Worm (Caenorhabditis elegans) whole organism, L1 larva: ENCODE data around the gene prx-12.
"Not testable (repeated sequence)": the region's sequence is repeated elsewhere in the genome, so short reads cannot be mapped to it uniquely, and the experiment has no call there.

Source experiments
- C34B4.2 ChIP-seq: sonication (generic microtip); optimal IDR thresholded peaks from 2 replicates; lab custom pipeline; 2017; ENCODE audit warnings: mild to moderate bottlenecking, missing genetic modification characterization, missing compliant biosample characterization
- alr-1 ChIP-seq: fragments of 200-800 bp; sonication (Bioruptor generic); optimal IDR thresholded peaks from 2 replicates; lab custom pipeline; 2018; ENCODE audit warnings: borderline replicate concordance, mild to moderate bottlenecking, missing genetic modification characterization, missing compliant biosample characterization
- blmp-1 ChIP-seq: fragments of 150-350 bp; optimal IDR thresholded peaks from 2 replicates; lab custom pipeline; 2014; ENCODE audit warnings: missing biosample characterization, missing genetic modification characterization
- ces-1 ChIP-seq: fragments of 150-350 bp; optimal IDR thresholded peaks from 2 replicates; lab custom pipeline; 2014; ENCODE audit warnings: missing biosample characterization, missing genetic modification reagents, missing genetic modification characterization
- dpl-1 ChIP-seq, 3 experiments: fragments of 150-350 bp in 2 of 3; sonication (generic microtip) in 1 of 3; optimal IDR thresholded peaks; 2 replicates each; lab custom pipeline; 2014 to 2017; ENCODE audit warnings: missing biosample characterization in 3 of 3, missing genetic modification characterization in 3 of 3, missing genetic modification reagents in 3 of 3
- egl-27 ChIP-seq, 2 experiments: fragments of 150-350 bp in 1 of 2; sonication (generic microtip); optimal IDR thresholded peaks; 3 replicates each; lab custom pipeline; 2017 to 2018; ENCODE audit warnings: missing biosample characterization in 2 of 2, missing genetic modification characterization in 2 of 2, missing genetic modification reagents in 2 of 2
- elt-2 ChIP-seq: sonication (generic microtip); optimal IDR thresholded peaks from 2 replicates; lab custom pipeline; 2016; ENCODE audit warnings: missing genetic modification characterization, mild to moderate bottlenecking, inconsistent platforms, missing compliant biosample characterization, missing genetic modification reagents
- fkh-10 ChIP-seq: sonication (generic microtip); optimal IDR thresholded peaks from 2 replicates; lab custom pipeline; 2017; ENCODE audit warnings: missing biosample characterization, missing genetic modification reagents, missing genetic modification characterization
- fkh-4 ChIP-seq: sonication (generic microtip); optimal IDR thresholded peaks from 2 replicates; lab custom pipeline; 2016; ENCODE audit warnings: missing compliant biosample characterization, missing genetic modification characterization, borderline replicate concordance
- grh-1 ChIP-seq: fragments of 200-800 bp; sonication (Bioruptor generic); IDR thresholded peaks from 2 replicates; pipeline ENCODE4 v1.3.6; 2022; ENCODE audit warnings: missing genetic modification reagents, missing genetic modification characterization, missing compliant biosample characterization
- hlh-17 ChIP-seq: fragments of 200-800 bp; sonication (Bioruptor generic); optimal IDR thresholded peaks from 2 replicates; lab custom pipeline; 2018; ENCODE audit warnings: missing genetic modification characterization, mild to moderate bottlenecking, missing compliant biosample characterization, moderate library complexity, borderline replicate concordance
- hlh-4 ChIP-seq: sonication (generic microtip); optimal IDR thresholded peaks from 2 replicates; lab custom pipeline; 2016; ENCODE audit warnings: mild to moderate bottlenecking, missing genetic modification characterization, missing compliant biosample characterization
- hpl-2 ChIP-seq: fragments of 150-350 bp; optimal IDR thresholded peaks from 2 replicates; lab custom pipeline; 2014; ENCODE audit warnings: missing biosample characterization, missing genetic modification reagents, missing genetic modification characterization
- irx-1 ChIP-seq: sonication (generic microtip); optimal IDR thresholded peaks from 2 replicates; lab custom pipeline; 2016; ENCODE audit warnings: missing genetic modification characterization, missing compliant biosample characterization
- isw-1 ChIP-seq: fragments of 200-800 bp; sonication (Bioruptor generic); IDR thresholded peaks from 2 replicates; pipeline ENCODE4 v1.3.6; 2022; ENCODE audit warnings: missing genetic modification characterization, missing compliant biosample characterization
- lin-15B ChIP-seq: fragments of 150-350 bp; sonication (generic microtip); optimal IDR thresholded peaks from 3 replicates; lab custom pipeline; 2014; ENCODE audit warnings: missing biosample characterization, missing genetic modification characterization
- mdl-1 ChIP-seq, 2 experiments: fragments of 150-350 bp; optimal IDR thresholded peaks; 2 replicates each; lab custom pipeline; 2014 to 2017; ENCODE audit warnings: missing biosample characterization in 2 of 2, missing genetic modification characterization in 2 of 2, inconsistent platforms in 1 of 2
- mep-1 ChIP-seq: fragments of 150-350 bp; optimal IDR thresholded peaks from 2 replicates; lab custom pipeline; 2014; ENCODE audit warnings: missing biosample characterization, missing genetic modification characterization
- nhr-237 ChIP-seq: fragments of 150-350 bp; optimal IDR thresholded peaks from 2 replicates; lab custom pipeline; 2014; ENCODE audit warnings: missing biosample characterization, missing genetic modification characterization
- nhr-28 ChIP-seq: fragments of 150-350 bp; optimal IDR thresholded peaks from 2 replicates; lab custom pipeline; 2014; ENCODE audit warnings: missing biosample characterization, missing genetic modification characterization
- nhr-47 ChIP-seq: sonication (generic microtip); optimal IDR thresholded peaks from 2 replicates; lab custom pipeline; 2016; ENCODE audit warnings: mild to moderate bottlenecking, missing genetic modification characterization, moderate library complexity, missing compliant biosample characterization
- pqm-1 ChIP-seq: sonication (generic microtip); optimal IDR thresholded peaks from 3 replicates; lab custom pipeline; 2017; ENCODE audit warnings: missing biosample characterization, missing genetic modification characterization
- tbx-2 ChIP-seq: sonication (generic microtip); optimal IDR thresholded peaks from 2 replicates; lab custom pipeline; 2016; ENCODE audit warnings: missing genetic modification characterization, missing compliant biosample characterization
- tlp-1 ChIP-seq: fragments of 150-350 bp; optimal IDR thresholded peaks from 2 replicates; lab custom pipeline; 2014; ENCODE audit warnings: missing biosample characterization, missing genetic modification characterization
- zag-1 ChIP-seq: fragments of 150-350 bp; optimal IDR thresholded peaks from 2 replicates; lab custom pipeline; 2014; ENCODE audit warnings: missing biosample characterization, missing genetic modification characterization
- zip-4 ChIP-seq: fragments of 200-800 bp; sonication (Bioruptor generic); optimal IDR thresholded peaks from 2 replicates; lab custom pipeline; 2018; ENCODE audit warnings: mild to moderate bottlenecking, missing genetic modification characterization, moderate library complexity, missing compliant biosample characterization
- ztf-11 ChIP-seq, 2 experiments: sonication (generic microtip); optimal IDR thresholded peaks; 2 replicates each; lab custom pipeline; 2016 to 2017; ENCODE audit warnings: missing genetic modification characterization in 2 of 2, missing biosample characterization in 1 of 2, missing compliant biosample characterization in 1 of 2

The prx-12 gene

DNA sequence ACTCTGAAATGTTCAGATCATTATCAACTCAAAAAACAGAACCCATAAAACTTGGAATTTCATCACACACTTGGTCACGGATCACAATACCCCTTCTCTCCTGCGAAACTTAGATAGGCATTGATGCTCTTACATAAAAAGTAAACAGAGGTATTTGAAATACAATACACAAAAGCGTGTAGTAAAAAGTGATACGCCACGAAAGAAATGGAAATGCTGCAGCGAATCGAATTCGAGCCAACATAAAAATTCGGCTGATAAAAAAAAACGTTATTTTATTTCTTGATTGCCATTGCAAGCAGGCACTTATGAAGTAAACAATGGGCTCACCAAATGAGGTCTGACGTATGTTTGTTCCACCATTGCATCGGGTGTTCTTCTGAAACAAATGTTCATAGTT is 33.6 kb downstream of the prx-12 start:
- TF ChIP-seq lin-15B (tag; lab: Kevin White, UChicago) (no peak), elt-2 (tag; lab: Kevin White, UChicago) (peak; percentile 59)

DNA sequence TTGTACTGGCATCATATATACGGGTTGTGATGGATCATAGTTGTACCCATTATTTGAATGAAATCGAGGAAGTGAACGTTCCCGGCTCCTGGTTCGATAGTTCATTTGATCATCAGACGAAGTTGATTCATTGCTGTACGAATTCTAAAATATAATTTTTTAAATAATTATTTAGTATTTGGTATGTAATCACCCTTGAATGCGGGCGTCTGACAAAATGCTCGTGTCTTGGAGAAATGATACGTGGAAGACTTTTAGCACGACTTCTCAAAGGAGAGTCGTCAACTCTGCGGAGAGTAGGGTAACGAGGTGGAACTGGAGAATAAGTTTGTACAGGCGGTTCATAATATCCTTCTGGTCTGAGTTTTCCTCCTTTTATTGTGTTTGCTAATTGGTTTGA is 34.5 kb downstream of the prx-12 start:
- TF ChIP-seq irx-1 (tag; lab: Kevin White, UChicago) (no peak), fkh-4 (tag; lab: Kevin White, UChicago) (no peak), alr-1 (no peak)

DNA sequence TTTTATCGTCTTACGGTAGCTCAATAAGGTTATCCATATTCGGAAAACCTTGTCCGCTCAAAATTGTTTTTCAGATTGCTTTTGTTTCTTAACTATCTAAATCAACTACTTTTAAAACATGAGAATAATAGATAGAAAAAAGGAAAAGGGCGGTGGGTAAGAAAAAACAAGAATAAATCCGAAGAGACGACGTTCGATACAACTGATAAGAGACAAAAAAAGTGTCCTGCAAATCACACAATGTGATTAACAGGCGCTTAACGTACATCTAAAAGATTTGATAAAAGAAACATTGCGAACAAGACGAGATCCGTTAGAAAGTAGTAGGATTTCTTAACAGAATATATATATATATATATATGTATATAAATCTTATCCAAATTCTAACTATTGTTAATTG is 40.4 kb downstream of the prx-12 start, which contains the start of gene hum-4:
hum-4 (minus strand) TSS at position 101 of the 400 bp plus-strand sequence.
- TF ChIP-seq hlh-17 (GFP tag; lab: Kevin White, UChicago) (no peak), isw-1 (no peak), nhr-237 (tag; lab: Kevin White, UChicago) (no peak), tlp-1 (no peak), blmp-1 (tag; lab: Kevin White, UChicago) (peak; percentile 10)
- TF ChIP-seq, all 84 proteins: peak for 1

DNA sequence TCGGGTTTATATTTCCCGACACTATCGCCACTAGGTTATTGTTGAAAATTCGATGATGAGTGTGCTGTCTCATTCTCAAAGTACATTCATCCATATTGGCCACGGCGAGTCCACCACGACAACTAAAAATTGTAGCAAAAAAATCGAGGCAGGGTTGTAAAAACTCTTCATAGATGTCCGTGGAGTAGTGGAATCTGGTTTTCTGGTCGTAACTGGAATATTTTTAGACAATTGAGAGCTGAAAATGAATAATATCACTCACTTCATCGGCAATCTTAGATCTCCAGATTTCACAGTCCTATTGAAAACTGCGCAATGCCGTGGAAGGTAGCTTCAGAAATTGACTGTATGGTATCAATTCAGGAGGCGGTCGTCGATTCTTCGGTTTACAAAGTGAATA is 42.4 kb downstream of the prx-12 start:
- no peak for TF ChIP-seq egl-27 (tag; optimal IDR thresholded peaks at IDR 0.05; lab: Kevin White, UChicago)

DNA sequence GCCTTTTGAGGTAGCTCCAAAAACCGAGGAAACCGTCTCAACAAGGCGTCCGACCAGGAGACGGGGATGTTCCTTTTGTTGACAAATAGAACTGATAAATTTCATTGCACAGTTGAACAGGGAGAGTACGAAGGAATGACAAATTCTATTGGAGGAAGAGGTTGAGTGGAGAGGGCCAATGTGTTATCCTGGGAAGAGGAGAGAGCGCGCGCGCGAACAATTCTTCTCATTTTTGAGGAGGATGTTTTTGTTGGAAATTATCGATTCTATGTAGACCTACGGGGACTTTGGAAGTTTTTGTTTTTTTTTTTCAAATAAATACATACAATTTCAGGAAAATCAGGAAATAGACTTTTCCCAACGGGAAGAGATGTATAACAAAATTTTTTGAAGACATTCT is 44.6 kb downstream of the prx-12 start:
- TF ChIP-seq ztf-11 (tag; optimal IDR thresholded peaks at IDR 0.05; lab: Kevin White, UChicago): no peak
- no peak for TF ChIP-seq ces-1 (GFP tag; lab: Kevin White, UChicago)
- TF ChIP-seq pqm-1 (tag; lab: Kevin White, UChicago): no peak
- no peak for TF ChIP-seq nhr-28 (tag; lab: Kevin White, UChicago)
- TF ChIP-seq mdl-1 (tag; optimal IDR thresholded peaks at IDR 0.05; lab: Kevin White, UChicago): no peak
- TF ChIP-seq grh-1 (GFP tag; lab: Robert Waterston, UW): no peak
- no peak for TF ChIP-seq mep-1 (tag; lab: Kevin White, UChicago)
- TF ChIP-seq lin-15B (tag; lab: Kevin White, UChicago): no peak
- TF ChIP-seq tbx-2: no peak
- no peak for TF ChIP-seq nhr-47 (tag; lab: Kevin White, UChicago)
- TF ChIP-seq irx-1 (tag; lab: Kevin White, UChicago): no peak
- no peak for TF ChIP-seq hlh-17 (GFP tag; lab: Kevin White, UChicago)
- no peak for TF ChIP-seq hlh-4 (tag; lab: Kevin White, UChicago)
- TF ChIP-seq fkh-10 (GFP tag; lab: Kevin White, UChicago): no peak
- no peak for TF ChIP-seq C34B4.2
- no peak for TF ChIP-seq dpl-1 (GFP tag; optimal IDR thresholded peaks at IDR 0.05; lab: Kevin White, UChicago)
- TF ChIP-seq, all 84 proteins: peak for 0

DNA sequence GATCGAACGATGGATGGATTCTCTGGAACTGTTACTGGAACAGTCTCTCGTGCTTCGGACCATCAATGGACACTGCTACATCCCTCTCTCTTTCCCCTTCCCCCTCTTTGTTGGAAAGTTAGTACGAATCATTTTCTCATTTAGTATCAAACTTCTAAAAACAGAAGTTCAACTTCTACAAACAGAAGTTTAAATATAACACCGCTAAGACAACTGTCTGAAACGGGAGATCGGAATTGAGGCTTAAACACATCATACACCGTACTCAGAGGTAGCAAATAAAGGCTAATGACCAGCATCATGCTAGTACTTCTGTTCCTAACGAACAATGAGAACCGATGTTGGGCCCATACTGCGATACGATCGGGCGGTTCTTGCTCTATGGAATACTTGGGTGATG is 46.6 kb downstream of the prx-12 start, which contains the start of gene F46C3.7:
F46C3.7 (plus strand) TSS at position 301 of the 400 bp plus-strand sequence.
- TF ChIP-seq hpl-2 (GFP tag; lab: Kevin White, UChicago); zip-4 (GFP tag; lab: Kevin White, UChicago); zag-1 (tag; lab: Kevin White, UChicago): not testable (repeated sequence)
